Fruit fly (Drosophila melanogaster): Measurements from ENCODE around the gene CG34250.

Gene CG34250

dm6 chr3L:17428779-17429178, 47.2 kb upstream of the CG34250 start, which contains the start of gene Gorab (continued):
- TF ChIP-seq Hr51 (GFP tag; optimal IDR thresholded peaks at IDR 0.05) (peak; percentile 77 to 82), CG4617 (GFP tag; optimal IDR thresholded peaks at IDR 0.05; ENCODE audit: borderline replicate concordance) (peak; percentile 84), pros (GFP tag; optimal IDR thresholded peaks at IDR 0.05) (no peak)

dm6 chr3L:17430390-17430789, 45.6 kb upstream of the CG34250 start:
- TF ChIP-seq danr (GFP tag; IDR thresholded peaks at IDR 0.05) = no peak
- TF ChIP-seq Dll (GFP tag; IDR thresholded peaks at IDR 0.05; ENCODE audit: partially characterized antibody) = no peak
- TF ChIP-seq cad (GFP tag; optimal IDR thresholded peaks at IDR 0.05) = no peak
- no peak for TF ChIP-seq CG3995 (GFP tag; optimal IDR thresholded peaks at IDR 0.05)
- peak; percentile 61 for TF ChIP-seq sd (tag; optimal IDR thresholded peaks at IDR 0.05)
- TF ChIP-seq CG14860 (GFP tag; IDR thresholded peaks at IDR 0.05; ENCODE audit: partially characterized antibody) = no peak
- TF ChIP-seq Usf (GFP tag; optimal IDR thresholded peaks at IDR 0.05) = no peak
- TF ChIP-seq Hr78 (GFP tag; optimal IDR thresholded peaks at IDR 0.05) = peak in 1 of 2 experiments; percentile 75
- TF ChIP-seq CG13287 (GFP tag; IDR thresholded peaks at IDR 0.05; ENCODE audit: partially characterized antibody) = no peak; the same call in 1 of the 2 replicates
- TF ChIP-seq NFAT (GFP tag; IDR thresholded peaks at IDR 0.05) = no peak; the same call in 1 of the 2 replicates
- peak; percentile 15 for TF ChIP-seq kni (GFP tag; optimal IDR thresholded peaks at IDR 0.05)
- TF ChIP-seq abd-A (tag; optimal IDR thresholded peaks at IDR 0.05) = peak; percentile 39
- no peak for TF ChIP-seq pum (GFP tag; optimal IDR thresholded peaks at IDR 0.05)
- no peak for TF ChIP-seq CG3163 (GFP tag; optimal IDR thresholded peaks at IDR 0.05)
- TF ChIP-seq CG42726 (GFP tag; IDR thresholded peaks at IDR 0.05; ENCODE audit: partially characterized antibody) = no peak
- no peak for TF ChIP-seq bab2 (GFP tag; optimal IDR thresholded peaks at IDR 0.05)
- TF ChIP-seq mirr (GFP tag; optimal IDR thresholded peaks at IDR 0.05) = peak; percentile 67
- no peak for TF ChIP-seq CG5245 (GFP tag; optimal IDR thresholded peaks at IDR 0.05)
- no peak for TF ChIP-seq CG1233 (GFP tag; optimal IDR thresholded peaks at IDR 0.05)
- TF ChIP-seq CG18262 (tag; optimal IDR thresholded peaks at IDR 0.05) = no peak
- no peak for TF ChIP-seq Hsf (GFP tag; optimal IDR thresholded peaks at IDR 0.05)
- TF ChIP-seq CG1529 (GFP tag; optimal IDR thresholded peaks at IDR 0.05) = no peak
- TF ChIP-seq Bteb2 (GFP tag; optimal IDR thresholded peaks at IDR 0.05) = no peak
- TF ChIP-seq CG10267 (tag; optimal IDR thresholded peaks at IDR 0.05) = no peak
- no peak for TF ChIP-seq CG8944 (GFP tag; optimal IDR thresholded peaks at IDR 0.05)
- TF ChIP-seq CG7987 (GFP tag; optimal IDR thresholded peaks at IDR 0.05) = no peak
- no peak for TF ChIP-seq CG1647 (GFP tag; optimal IDR thresholded peaks at IDR 0.05)
- TF ChIP-seq CG17568 (GFP tag; optimal IDR thresholded peaks at IDR 0.05) = no peak
- no peak for TF ChIP-seq dimm (GFP tag; IDR thresholded peaks at IDR 0.05)
- no peak for TF ChIP-seq CG17385 (GFP tag; optimal IDR thresholded peaks at IDR 0.05)
- TF ChIP-seq esg (GFP tag; conservative IDR thresholded peaks at IDR 0.05) = no peak
- TF ChIP-seq sr (GFP tag; IDR thresholded peaks at IDR 0.05) = no peak
- TF ChIP-seq vvl (GFP tag; IDR thresholded peaks at IDR 0.05) = peak; percentile 13; the same call in 1 of the 2 replicates
- TF ChIP-seq ash1 (GFP tag; optimal IDR thresholded peaks at IDR 0.05) = no peak
- no peak for TF ChIP-seq zfh1 (GFP tag; IDR thresholded peaks at IDR 0.05)
- TF ChIP-seq CG13123 (GFP tag; optimal IDR thresholded peaks at IDR 0.05) = no peak
- no peak for TF ChIP-seq CG7745 (tag; optimal IDR thresholded peaks at IDR 0.05)
- TF ChIP-seq Adf1 (GFP tag; IDR thresholded peaks at IDR 0.05) = no peak
- no peak for TF ChIP-seq gcm2 (GFP tag; optimal IDR thresholded peaks at IDR 0.05)
- TF ChIP-seq ab (GFP tag; optimal IDR thresholded peaks at IDR 0.05) = no peak
- TF ChIP-seq vfl (GFP tag; optimal IDR thresholded peaks at IDR 0.05) = no peak
- TF ChIP-seq amos (GFP tag; IDR thresholded peaks at IDR 0.05; ENCODE audit: partially characterized antibody) = no peak
- TF ChIP-seq kay (GFP tag; optimal IDR thresholded peaks at IDR 0.05) = peak; percentile 46
- TF ChIP-seq ci (GFP tag; IDR thresholded peaks at IDR 0.05) = no peak
- no peak for TF ChIP-seq CG4820 (GFP tag; optimal IDR thresholded peaks at IDR 0.05)
- no peak for TF ChIP-seq Doc3 (GFP tag; IDR thresholded peaks at IDR 0.05; ENCODE audit: partially characterized antibody)
